Fruit fly (Drosophila melanogaster): ENCODE results near the gene CG6833.

The CG6833 gene

dm6 chr3L:14028485-14029384, 22.3 kb upstream of the CG6833 start, which contains the start of gene Ptip (continued):
- TF ChIP-seq nerfin-2 (GFP tag; IDR thresholded peaks at IDR 0.05; ENCODE audit: partially characterized antibody) (peak; percentile 93), ranshi (GFP tag; IDR thresholded peaks at IDR 0.05) (no peak; the same call in 1 of the 2 replicates), Sox100B (GFP tag; optimal IDR thresholded peaks at IDR 0.05) (no peak), Dip3 (GFP tag; optimal IDR thresholded peaks at IDR 0.05) (no peak), lilli (GFP tag; optimal IDR thresholded peaks at IDR 0.05) (peak; percentile 1), CG5180 (GFP tag; optimal IDR thresholded peaks at IDR 0.05) (no peak), chif (GFP tag; optimal IDR thresholded peaks at IDR 0.05) (no peak), CG2116 (GFP tag; optimal IDR thresholded peaks at IDR 0.05) (peak; percentile 91), stwl (tag; optimal IDR thresholded peaks at IDR 0.05) (peak; percentile 67), B-H1 (GFP tag; IDR thresholded peaks at IDR 0.05) (no peak), gcm (GFP tag; optimal IDR thresholded peaks at IDR 0.05) (no peak), sc (optimal IDR thresholded peaks at IDR 0.05) (no peak), sc (GFP tag; optimal IDR thresholded peaks at IDR 0.05) (no peak), chinmo (GFP tag; IDR thresholded peaks at IDR 0.05; ENCODE audit: partially characterized antibody) (peak; percentile 91), trh (GFP tag; optimal IDR thresholded peaks at IDR 0.05) (no peak), CG6689 (GFP tag; IDR thresholded peaks at IDR 0.05) (no peak), CG4707 (GFP tag; optimal IDR thresholded peaks at IDR 0.05) (peak; percentile 99), CG16779 (GFP tag; IDR thresholded peaks at IDR 0.05) (no peak), CG9727 (GFP tag; optimal IDR thresholded peaks at IDR 0.05) (peak; percentile 13), H2.0 (GFP tag; IDR thresholded peaks at IDR 0.05) (peak; percentile 39; the same call in 1 of the 2 replicates), HLH54F (GFP tag; optimal IDR thresholded peaks at IDR 0.05) (peak; percentile 26), CG8281 (tag; optimal IDR thresholded peaks at IDR 0.05) (no peak), CG9215 (GFP tag; IDR thresholded peaks at IDR 0.05) (no peak), Hmr (GFP tag; optimal IDR thresholded peaks at IDR 0.05) (peak; percentile 54), inv (GFP tag; IDR thresholded peaks at IDR 0.05; ENCODE audit: partially characterized antibody) (peak; percentile 98), Atf6 (GFP tag; IDR thresholded peaks at IDR 0.05) (no peak), ato (GFP tag; IDR thresholded peaks at IDR 0.05; ENCODE audit: partially characterized antibody) (peak; percentile 97), CG12299 (tag; optimal IDR thresholded peaks at IDR 0.05) (no peak), btn (GFP tag; optimal IDR thresholded peaks at IDR 0.05) (no peak), CG1832 (GFP tag; optimal IDR thresholded peaks at IDR 0.05) (no peak), CG17829 (tag; optimal IDR thresholded peaks at IDR 0.05) (peak; percentile 11), CG11456 (GFP tag; IDR thresholded peaks at IDR 0.05) (0 out of 3 replicates have a peak, but pooled peaks have one; percentile 7), CG12071 (GFP tag; optimal IDR thresholded peaks at IDR 0.05) (no peak), salm (tag; optimal IDR thresholded peaks at IDR 0.05) (no peak), H15 (GFP tag; IDR thresholded peaks at IDR 0.05) (0 out of 3 replicates have a peak, but pooled peaks have one; percentile 29), ftz-f1 (GFP tag; optimal IDR thresholded peaks at IDR 0.05) (peak; percentile 13), pnt (GFP tag; optimal IDR thresholded peaks at IDR 0.05) (no peak), fd96Cb (tag; optimal IDR thresholded peaks at IDR 0.05) (no peak), Hey (tag; optimal IDR thresholded peaks at IDR 0.05) (no peak), cato (GFP tag; optimal IDR thresholded peaks at IDR 0.05; ENCODE audit: borderline replicate concordance) (no peak), CG1603 (tag; optimal IDR thresholded peaks at IDR 0.05) (no peak), HmgZ (tag; optimal IDR thresholded peaks at IDR 0.05) (peak; percentile 74), Scr (GFP tag; IDR thresholded peaks at IDR 0.05; ENCODE audit: partially characterized antibody) (peak; percentile 96), zf30C (GFP tag; optimal IDR thresholded peaks at IDR 0.05) (no peak), Gug (GFP tag; IDR thresholded peaks at IDR 0.05) (no peak; the same call in 3 of the 4 replicates), toy (GFP tag; IDR thresholded peaks at IDR 0.05) (no peak), org-1 (GFP tag; optimal IDR thresholded peaks at IDR 0.05) (no peak), pzg (GFP tag; optimal IDR thresholded peaks at IDR 0.05) (peak; percentile 91)

Data from whole organism, embryonic.